Fruit fly (Drosophila melanogaster): ENCODE measurements around the gene CG33285.

CG33285 gene

DNA sequence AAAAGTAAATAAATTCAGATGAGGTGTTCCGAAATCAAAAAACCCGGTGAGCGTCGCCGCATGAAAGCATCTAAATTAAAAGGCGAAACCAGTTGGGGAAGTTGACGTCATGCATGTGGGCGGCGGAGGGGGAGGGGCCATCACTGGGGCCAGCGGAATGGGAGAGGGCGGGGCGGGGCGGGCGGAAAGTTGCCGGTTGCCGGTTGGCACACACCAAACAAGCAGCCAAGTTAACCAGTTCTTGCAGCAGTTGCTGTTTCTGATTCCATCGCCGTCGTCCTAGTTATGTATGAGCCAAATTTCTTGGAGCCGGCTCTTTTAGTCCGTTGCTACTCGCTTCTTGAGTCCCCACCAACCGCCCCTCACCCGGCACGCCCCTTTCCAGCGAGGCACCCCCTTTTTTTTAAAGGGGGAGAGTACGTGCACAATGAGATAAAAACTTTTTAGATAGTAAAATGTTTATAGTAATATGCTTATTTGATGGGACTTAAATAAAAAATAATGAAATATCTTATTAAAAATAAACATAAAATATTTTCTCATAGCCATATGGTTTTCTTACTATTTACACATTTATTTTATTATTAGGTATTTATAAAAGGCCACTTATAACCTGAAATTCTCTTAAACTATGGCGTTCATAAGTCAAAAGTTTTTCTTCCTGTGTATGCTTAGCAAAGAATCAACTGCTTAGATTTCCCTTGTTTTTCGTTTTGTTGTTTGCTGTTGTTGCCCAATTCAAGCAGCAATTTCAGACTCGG is 36.4 kb downstream of the CG33285 start:
- no peak for TF ChIP-seq CG1792 (GFP tag; optimal IDR thresholded peaks at IDR 0.05)
- TF ChIP-seq CG3995 (GFP tag; optimal IDR thresholded peaks at IDR 0.05) = no peak
- TF ChIP-seq bbx (GFP tag; IDR thresholded peaks at IDR 0.05; ENCODE audit: partially characterized antibody) = peak; percentile 39
- TF ChIP-seq D19A (tag; optimal IDR thresholded peaks at IDR 0.05) = no peak
- TF ChIP-seq tna (GFP tag; IDR thresholded peaks at IDR 0.05; ENCODE audit: partially characterized antibody) = 0 out of 2 replicates have a peak, but pooled peaks have one; percentile 22
- TF ChIP-seq vvl (GFP tag; IDR thresholded peaks at IDR 0.05) = peak; percentile 51; the same call in 1 of the 2 replicates
- TF ChIP-seq mirr (GFP tag; optimal IDR thresholded peaks at IDR 0.05) = no peak
- peak; percentile 68 for TF ChIP-seq klu (GFP tag; IDR thresholded peaks at IDR 0.05)
- peak in 1 of 2 experiments; percentile 15 for TF ChIP-seq bsh (GFP tag; optimal IDR thresholded peaks at IDR 0.05)
- TF ChIP-seq CG1602 (GFP tag; optimal IDR thresholded peaks at IDR 0.05) = no peak
- no peak for TF ChIP-seq ind (GFP tag; optimal IDR thresholded peaks at IDR 0.05)
- no peak for TF ChIP-seq toy (GFP tag; IDR thresholded peaks at IDR 0.05)
- TF ChIP-seq CG13894 (tag; optimal IDR thresholded peaks at IDR 0.05) = peak; percentile 13
- TF ChIP-seq Rx (GFP tag; IDR thresholded peaks at IDR 0.05) = no peak
- no peak for TF ChIP-seq grn (GFP tag; optimal IDR thresholded peaks at IDR 0.05)
- no peak for TF ChIP-seq ssp (GFP tag; IDR thresholded peaks at IDR 0.05)
- 0 out of 2 replicates have a peak, but pooled peaks have one; percentile 25 for TF ChIP-seq chm (GFP tag; IDR thresholded peaks at IDR 0.05)
- TF ChIP-seq Hr3 (GFP tag; optimal IDR thresholded peaks at IDR 0.05) = no peak
- TF ChIP-seq CG11560 (tag; IDR thresholded peaks at IDR 0.05) = no peak
- TF ChIP-seq CG14441 (GFP tag; IDR thresholded peaks at IDR 0.05) = no peak
- no peak for TF ChIP-seq CG1529 (GFP tag; optimal IDR thresholded peaks at IDR 0.05)
- no peak for TF ChIP-seq gce (GFP tag; IDR thresholded peaks at IDR 0.05)
- no peak for TF ChIP-seq CG7987 (GFP tag; optimal IDR thresholded peaks at IDR 0.05)
- TF ChIP-seq CG12769 (tag; optimal IDR thresholded peaks at IDR 0.05) = peak; percentile 46
- TF ChIP-seq CG7786 (GFP tag; optimal IDR thresholded peaks at IDR 0.05) = no peak
- TF ChIP-seq CG32772 (GFP tag; IDR thresholded peaks at IDR 0.05) = no peak
- TF ChIP-seq odd (GFP tag; optimal IDR thresholded peaks at IDR 0.05) = no peak
- TF ChIP-seq Max (GFP tag; optimal IDR thresholded peaks at IDR 0.05) = no peak
- peak; percentile 93 for TF ChIP-seq crol (GFP tag; IDR thresholded peaks at IDR 0.05)
- no peak for TF ChIP-seq shn (GFP tag; optimal IDR thresholded peaks at IDR 0.05)
- no peak for TF ChIP-seq prd (optimal IDR thresholded peaks at IDR 0.05)
- no peak for TF ChIP-seq prd (GFP tag; IDR thresholded peaks at IDR 0.05)
- 0 out of 2 replicates have a peak, but pooled peaks have one; percentile 46 for TF ChIP-seq rib (GFP tag; IDR thresholded peaks at IDR 0.05)
- TF ChIP-seq ase (GFP tag; IDR thresholded peaks at IDR 0.05) = 0 out of 3 replicates have a peak, but pooled peaks have one; percentile 16
- TF ChIP-seq CG4617 (GFP tag; optimal IDR thresholded peaks at IDR 0.05; ENCODE audit: borderline replicate concordance) = no peak
- no peak for TF ChIP-seq tll (GFP tag; optimal IDR thresholded peaks at IDR 0.05)
- TF ChIP-seq Lim3 (GFP tag; IDR thresholded peaks at IDR 0.05) = no peak
- peak; percentile 75; the same call in 1 of the 3 replicates for TF ChIP-seq CG34422 (GFP tag; IDR thresholded peaks at IDR 0.05)
- peak; percentile 18 for TF ChIP-seq sd (tag; optimal IDR thresholded peaks at IDR 0.05)
- TF ChIP-seq CG2120 (GFP tag; optimal IDR thresholded peaks at IDR 0.05) = no peak
- peak; percentile 8 for TF ChIP-seq CG10543 (GFP tag; optimal IDR thresholded peaks at IDR 0.05)
- TF ChIP-seq Dip3 (GFP tag; optimal IDR thresholded peaks at IDR 0.05) = no peak
- no peak for TF ChIP-seq so (GFP tag; IDR thresholded peaks at IDR 0.05)
- TF ChIP-seq sens (GFP tag) = peak; percentile 44
- no peak for TF ChIP-seq CG14860 (GFP tag; IDR thresholded peaks at IDR 0.05; ENCODE audit: partially characterized antibody)
- no peak for TF ChIP-seq Hmr (GFP tag; optimal IDR thresholded peaks at IDR 0.05)
- TF ChIP-seq CG18764 (GFP tag; optimal IDR thresholded peaks at IDR 0.05) = no peak
- no peak for TF ChIP-seq trh (GFP tag; optimal IDR thresholded peaks at IDR 0.05)
- no peak for TF ChIP-seq lilli (GFP tag; optimal IDR thresholded peaks at IDR 0.05)
- no peak for TF ChIP-seq seq (GFP tag; IDR thresholded peaks at IDR 0.05)
- TF ChIP-seq Poxn (GFP tag; IDR thresholded peaks at IDR 0.05) = no peak

Measured in whole organism, embryonic.